Fruit fly (Drosophila melanogaster) Kc167 (cell line): ENCODE measurements around the gene CG34163.

ENCODE experiments used
- Myc ChIP-seq: fragments of >200 bp; optimal IDR thresholded peaks from 2 replicates; lab custom pipeline; 2017; ENCODE audit warnings: missing external identifiers
- Sin3A ChIP-seq: fragments of >200 bp; optimal IDR thresholded peaks from 2 replicates; lab custom pipeline; 2018; ENCODE audit warnings: missing external identifiers
- h ChIP-seq: fragments of >200 bp; optimal IDR thresholded peaks from 3 replicates; lab custom pipeline; 2018; ENCODE audit warnings: missing external identifiers
- insv ChIP-seq: fragments of >200 bp; optimal IDR thresholded peaks from 3 replicates; lab custom pipeline; 2018; ENCODE audit warnings: missing external identifiers
- psq ChIP-seq: fragments of >200 bp; optimal IDR thresholded peaks from 2 replicates; lab custom pipeline; 2017; ENCODE audit warnings: missing external identifiers
- ttk ChIP-seq: sonication (Bioruptor generic); optimal IDR thresholded peaks from 2 replicates; lab custom pipeline; 2017; ENCODE audit warnings: missing external identifiers

CG34163 gene

DNA sequence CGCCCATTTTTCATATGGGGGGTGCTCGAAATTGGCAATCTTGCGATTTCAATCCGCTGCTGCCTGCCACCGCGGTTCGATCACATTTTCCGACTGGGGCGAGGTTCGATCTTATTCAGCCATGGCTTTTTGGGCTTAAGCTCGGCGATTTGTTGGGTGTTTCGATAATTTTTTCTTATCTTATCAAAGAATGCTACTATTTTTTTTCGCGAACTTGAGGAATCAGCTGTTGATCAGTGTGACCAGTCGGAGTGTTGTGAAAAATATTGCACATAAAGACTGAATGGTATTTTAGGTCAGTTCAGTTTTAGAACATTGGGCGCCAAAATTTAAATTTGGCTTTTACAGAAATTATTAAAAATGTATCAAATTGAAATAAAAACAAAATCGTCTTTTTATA, 32.7 kb downstream of the CG34163 start, which contains the start of gene Wdr81:
TSS of gene Wdr81 (minus strand) at position 226 of the 400 bp plus-strand sequence.
- TF ChIP-seq insv (lab: Kevin White, UChicago) (no peak), h (lab: Kevin White, UChicago) (no peak), psq (no peak)

DNA sequence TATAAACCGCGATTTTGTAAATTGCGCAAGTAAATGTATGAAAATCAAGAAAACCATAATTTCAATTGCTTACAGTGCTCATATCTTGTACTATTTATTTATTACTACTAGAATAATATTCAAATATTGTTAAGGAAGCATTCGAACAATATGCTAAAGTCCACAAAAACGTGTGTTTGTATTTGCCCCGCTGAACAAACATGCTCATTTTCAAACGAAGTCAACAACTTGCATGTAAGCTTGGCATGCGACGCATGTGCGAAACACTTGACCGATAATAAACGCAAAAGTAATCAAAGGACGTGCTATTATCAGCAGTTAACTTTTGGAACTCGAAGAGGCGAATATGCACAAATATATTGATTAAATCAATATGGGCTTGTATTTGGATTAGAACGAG, 33.1 kb downstream of the CG34163 start:
- TF ChIP-seq ttk (lab: Kevin White, UChicago) (no peak), psq (no peak), h (lab: Kevin White, UChicago) (no peak), insv (lab: Kevin White, UChicago) (no peak), Myc (lab: Kevin White, UChicago) (no peak), Sin3A (lab: Kevin White, UChicago) (no peak)

DNA sequence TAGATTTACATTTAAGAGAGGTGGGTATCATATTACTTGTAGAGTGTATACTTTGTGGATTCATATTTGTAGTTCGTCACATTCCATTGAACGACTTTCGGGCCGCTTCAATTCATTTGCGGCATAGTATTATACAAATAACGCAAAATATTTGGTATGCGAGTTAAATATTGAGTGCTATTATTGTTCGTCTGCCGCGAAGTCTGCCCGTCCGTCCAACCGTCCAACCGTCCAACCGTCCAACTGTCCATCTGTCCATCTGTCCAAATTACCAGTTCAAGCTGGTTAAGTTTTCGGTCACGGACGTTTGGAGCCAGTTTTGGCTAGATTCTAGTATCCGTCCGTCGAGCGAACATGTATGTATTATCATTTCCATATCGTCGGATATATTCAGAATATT, 36.0 kb downstream of the CG34163 start:
- TF ChIP-seq ttk (lab: Kevin White, UChicago) (no peak), Sin3A (lab: Kevin White, UChicago) (no peak), Myc (lab: Kevin White, UChicago) (no peak), psq (no peak), insv (lab: Kevin White, UChicago) (no peak), h (lab: Kevin White, UChicago) (no peak)

- TF ChIP-seq h (lab: Kevin White, UChicago) (no peak), Myc (lab: Kevin White, UChicago) (no peak), insv (lab: Kevin White, UChicago) (no peak)
These were observed 37.4 kb downstream of the CG34163 start for dm6 chr2L:12025505-12025904.

dm6 chr2L:12026458-12027431, 38.7 kb downstream of the CG34163 start:
- TF ChIP-seq h (lab: Kevin White, UChicago) (no peak), Myc (lab: Kevin White, UChicago) (no peak), ttk (lab: Kevin White, UChicago) (no peak), Sin3A (lab: Kevin White, UChicago) (no peak), insv (lab: Kevin White, UChicago) (no peak), psq (no peak)

DNA sequence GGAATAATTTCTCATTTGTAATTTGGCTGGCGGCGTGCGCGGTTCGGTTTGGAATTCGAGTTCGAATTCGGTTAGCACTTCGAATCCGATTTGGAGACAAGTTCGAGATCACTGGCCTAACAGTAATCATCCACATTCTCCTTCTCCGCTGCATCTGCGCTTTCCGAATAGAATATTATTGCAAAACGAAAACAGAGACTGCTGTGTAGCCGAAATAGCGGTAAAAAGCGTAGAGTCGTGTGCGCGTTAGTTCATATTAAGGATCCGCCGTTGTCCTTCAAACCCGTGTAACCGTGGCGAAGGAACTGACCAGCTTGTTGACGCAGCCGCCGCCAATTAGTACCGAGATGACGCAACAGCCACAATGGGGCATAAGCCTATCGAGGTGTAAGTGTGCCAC, 39.4 kb downstream of the CG34163 start, which contains the start of gene dmGlut:
TSS of gene dmGlut (plus strand) at position 4 of the 400 bp plus-strand sequence.
- TF ChIP-seq psq = no peak
- no peak for TF ChIP-seq ttk (lab: Kevin White, UChicago)
- TF ChIP-seq Myc (lab: Kevin White, UChicago) = no peak

DNA sequence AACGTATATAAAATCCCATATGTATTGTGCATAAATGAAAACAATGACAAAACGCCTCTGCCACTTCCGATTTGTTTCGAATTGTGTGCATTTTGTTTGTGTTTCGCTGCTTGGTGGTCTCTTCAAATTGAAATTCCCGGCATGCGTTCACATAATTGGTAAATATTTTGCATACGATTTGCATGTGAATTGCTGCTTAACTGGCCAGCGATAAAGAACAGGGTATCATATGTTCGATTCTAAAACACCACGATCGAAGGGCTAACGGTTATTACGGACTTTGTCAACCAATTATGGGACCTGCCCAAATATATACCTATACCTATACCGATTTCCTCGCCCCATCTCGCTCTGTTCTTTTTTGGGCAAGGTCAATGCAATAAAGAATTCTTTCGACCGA, 40.0 kb downstream of the CG34163 start:
- TF ChIP-seq h (lab: Kevin White, UChicago) = no peak
- no peak for TF ChIP-seq ttk (lab: Kevin White, UChicago)
- no peak for TF ChIP-seq Sin3A (lab: Kevin White, UChicago)
- TF ChIP-seq insv (lab: Kevin White, UChicago) = no peak

DNA sequence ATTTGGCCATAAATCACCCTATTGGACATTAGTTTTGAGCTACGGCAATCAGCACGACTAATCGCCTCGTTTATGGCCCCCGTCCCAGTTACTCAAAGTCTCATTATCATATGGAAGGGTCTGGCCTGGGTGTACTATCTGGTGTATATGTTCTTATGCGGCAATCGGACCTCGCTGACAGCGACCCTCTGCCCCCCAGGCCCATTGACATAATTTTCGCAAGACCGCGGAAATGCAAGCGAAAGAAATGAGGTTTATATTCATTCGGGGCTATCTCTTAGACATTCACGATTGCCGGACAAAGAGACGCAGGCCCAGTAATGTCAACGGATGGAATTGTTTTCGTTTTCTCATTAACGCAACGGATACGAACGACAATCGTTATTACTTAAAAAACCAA, 40.7 kb downstream of the CG34163 start:
- TF ChIP-seq Myc (lab: Kevin White, UChicago) = no peak
- no peak for TF ChIP-seq ttk (lab: Kevin White, UChicago)
- no peak for TF ChIP-seq h (lab: Kevin White, UChicago)
- no peak for TF ChIP-seq insv (lab: Kevin White, UChicago)
- TF ChIP-seq psq = no peak
- no peak for TF ChIP-seq Sin3A (lab: Kevin White, UChicago)

- TF ChIP-seq insv (lab: Kevin White, UChicago) = no peak
- TF ChIP-seq psq = no peak
These were observed 41.6 kb downstream of the CG34163 start for dm6 chr2L:12029594-12030197.

- no peak for TF ChIP-seq h (lab: Kevin White, UChicago)
- no peak for TF ChIP-seq Sin3A (lab: Kevin White, UChicago)
- no peak for TF ChIP-seq insv (lab: Kevin White, UChicago)
- TF ChIP-seq psq = no peak
- no peak for TF ChIP-seq ttk (lab: Kevin White, UChicago)
- no peak for TF ChIP-seq Myc (lab: Kevin White, UChicago)
These were observed 42.6 kb downstream of the CG34163 start for dm6 chr2L:12030552-12031131.

DNA sequence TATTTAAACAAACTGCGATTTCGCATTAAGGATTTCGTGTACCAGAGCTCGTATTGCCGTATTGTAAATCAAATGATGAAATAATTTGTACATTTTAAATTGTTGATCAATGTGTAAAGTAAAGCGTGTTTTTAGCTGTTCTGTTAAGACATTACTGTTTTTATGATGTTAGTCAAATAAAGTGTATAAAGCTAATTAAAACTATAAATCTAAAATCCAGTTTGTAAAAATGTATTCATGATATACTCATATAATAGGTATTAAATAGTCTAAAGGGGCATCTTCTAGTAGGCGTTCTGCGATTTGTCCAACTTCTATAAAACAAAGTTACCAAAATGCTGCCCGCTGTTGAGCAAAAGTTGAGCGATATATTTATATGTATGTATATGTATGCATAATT, 45.8 kb downstream of the CG34163 start, which contains the start of gene CG18788:
TSS of gene CG18788 (plus strand) at position 301 of the 400 bp plus-strand sequence.
- TF ChIP-seq h (lab: Kevin White, UChicago) (no peak), Sin3A (lab: Kevin White, UChicago) (no peak), insv (lab: Kevin White, UChicago) (no peak), psq (no peak), ttk (lab: Kevin White, UChicago) (no peak), Myc (lab: Kevin White, UChicago) (no peak)

DNA sequence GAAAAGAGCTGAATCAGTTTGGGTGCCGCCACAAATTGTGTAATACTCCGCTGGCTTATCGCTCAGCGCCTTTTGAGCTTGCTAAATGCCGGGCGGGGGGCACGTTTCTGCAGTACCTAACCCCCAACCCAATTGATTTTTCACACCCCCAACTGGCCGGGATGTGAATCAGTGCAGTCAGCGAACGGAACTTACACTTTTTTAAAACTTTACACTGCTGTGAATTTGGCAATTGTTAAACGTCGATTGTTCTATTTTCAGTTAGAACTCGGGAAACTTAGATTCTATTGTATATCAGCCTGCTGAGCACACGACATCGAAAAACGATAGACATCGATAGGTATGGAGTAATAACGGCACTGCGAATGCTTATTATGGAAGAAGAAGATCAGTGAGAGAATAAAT, 50.1 kb downstream of the CG34163 start, which contains the start of gene Tom70:
TSS of gene Tom70 (minus strand) at position 335 of the 405 bp plus-strand sequence.
- TF ChIP-seq h (lab: Kevin White, UChicago) = no peak
- no peak for TF ChIP-seq Sin3A (lab: Kevin White, UChicago)
- TF ChIP-seq Myc (lab: Kevin White, UChicago) = no peak
- TF ChIP-seq ttk (lab: Kevin White, UChicago) = no peak
- no peak for TF ChIP-seq insv (lab: Kevin White, UChicago)
- TF ChIP-seq psq = no peak
